Worm (Caenorhabditis elegans) whole organism, early embryonic: ENCODE data around the gene srv-13.

ENCODE experiments used
- B0310.2 ChIP-seq: sonication (generic microtip); optimal IDR thresholded peaks from 2 replicates; lab custom pipeline; 2016; ENCODE audit warnings: mild to moderate bottlenecking, missing genetic modification characterization, missing compliant biosample characterization
- F13C5.2 ChIP-seq: sonication (generic microtip); optimal IDR thresholded peaks from 2 replicates; lab custom pipeline; 2017; ENCODE audit warnings: mild to moderate bottlenecking, missing genetic modification characterization, inconsistent platforms, missing compliant biosample characterization
- ama-1 ChIP-seq: fragments of 150-350 bp; optimal IDR thresholded peaks from 2 replicates; lab custom pipeline; 2014
- hmg-4 ChIP-seq: fragments of 200-800 bp; sonication (Bioruptor generic); optimal IDR thresholded peaks from 2 replicates; lab custom pipeline; 2018; ENCODE audit warnings: mild to moderate bottlenecking, missing genetic modification characterization, missing compliant biosample characterization
- hnd-1 ChIP-seq: sonication (generic microtip); optimal IDR thresholded peaks from 2 replicates; lab custom pipeline; 2016; ENCODE audit warnings: missing genetic modification characterization, missing compliant biosample characterization
- sea-1 ChIP-seq: fragments of 200-800 bp; sonication (Bioruptor generic); conservative IDR thresholded peaks from 2 replicates; pipeline ENCODE4 v1.3.6; 2022; ENCODE audit warnings: missing genetic modification characterization, missing compliant biosample characterization
- tra-4 ChIP-seq: sonication (generic microtip); optimal IDR thresholded peaks from 2 replicates; lab custom pipeline; 2017; ENCODE audit warnings: missing genetic modification characterization, missing compliant biosample characterization

- TF ChIP-seq ama-1 (lab: Kevin White, UChicago) (no peak), tra-4 (no peak), F13C5.2 (tag; lab: Kevin White, UChicago) (no peak), sea-1 (GFP tag; lab: Robert Waterston, UW) (no peak), hnd-1 (tag; lab: Kevin White, UChicago) (no peak), B0310.2 (tag; lab: Kevin White, UChicago) (no peak), hmg-4 (GFP tag; lab: Kevin White, UChicago) (no peak)
These were observed 10.2 kb downstream of the srv-13 start, which contains the start of gene exos-2 for ce11 chrIV:6415149-6415548.
